Fruit fly (Drosophila melanogaster) whole organism, embryonic: ENCODE data around the gene sle.
A peak's percentile ranks its signal among the peaks of the same experiment; 100 is the strongest.

ENCODE experiments used
- CG10274 ChIP-seq: fragments of 200-800 bp; sonication (Bioruptor generic); optimal IDR thresholded peaks from 3 replicates; lab custom pipeline; 2017; ENCODE audit warnings: missing biosample characterization, mild to moderate bottlenecking, missing genetic modification characterization
- CG11695 ChIP-seq: fragments of 200-800 bp; sonication (Bioruptor generic); IDR thresholded peaks from 3 replicates; pipeline ENCODE4 v1.3.6; 2022; ENCODE audit warnings: missing biosample characterization, missing genetic modification characterization
- CG12155 ChIP-seq: fragments of 200-800 bp; sonication (Bioruptor generic); optimal IDR thresholded peaks from 3 replicates; lab custom pipeline; 2016; ENCODE audit warnings: missing biosample characterization, missing genetic modification characterization
- CG12391 ChIP-seq: fragments of 200-800 bp; sonication (Bioruptor generic); optimal IDR thresholded peaks from 3 replicates; lab custom pipeline; 2018; ENCODE audit warnings: missing biosample characterization, mild to moderate bottlenecking, missing genetic modification characterization, moderate library complexity
- CG13296 ChIP-seq: fragments of 200-800 bp; sonication (Bioruptor generic); optimal IDR thresholded peaks from 3 replicates; lab custom pipeline; 2018; ENCODE audit warnings: missing biosample characterization, mild to moderate bottlenecking, missing genetic modification characterization
- CG13624 ChIP-seq: fragments of 200-800 bp; sonication (Bioruptor generic); optimal IDR thresholded peaks from 2 replicates; lab custom pipeline; 2016; ENCODE audit warnings: missing biosample characterization, missing genetic modification characterization
- CG18011 ChIP-seq: fragments of 200-800 bp; sonication (Bioruptor generic); optimal IDR thresholded peaks from 2 replicates; lab custom pipeline; 2017; ENCODE audit warnings: missing biosample characterization, missing genetic modification characterization, mild to moderate bottlenecking, moderate library complexity, missing genotype
- CG2116 ChIP-seq: fragments of 200-800 bp; sonication (Bioruptor generic); optimal IDR thresholded peaks from 3 replicates; lab custom pipeline; 2018; ENCODE audit warnings: missing biosample characterization, mild to moderate bottlenecking, missing genetic modification characterization
- CG31365 ChIP-seq: fragments of 200-800 bp; sonication (Bioruptor generic); optimal IDR thresholded peaks from 2 replicates; lab custom pipeline; 2018; ENCODE audit warnings: missing biosample characterization, mild to moderate bottlenecking, missing genetic modification characterization
- CG31388 ChIP-seq: fragments of 200-800 bp; sonication (Bioruptor generic); optimal IDR thresholded peaks from 2 replicates; lab custom pipeline; 2016; ENCODE audit warnings: missing biosample characterization, missing genetic modification characterization
- CG3726 ChIP-seq: fragments of 200-800 bp; sonication (Bioruptor generic); IDR thresholded peaks from 3 replicates; pipeline ENCODE4, ENCODE4 v1.3.6; 2022; ENCODE audit warnings: missing biosample characterization, missing genetic modification characterization
- CG3995 ChIP-seq: fragments of 200-800 bp; sonication (Bioruptor generic); optimal IDR thresholded peaks from 3 replicates; lab custom pipeline; 2016; ENCODE audit warnings: missing biosample characterization, missing genetic modification characterization
- CG4730 ChIP-seq: fragments of 200-800 bp; sonication (Bioruptor generic); IDR thresholded peaks from 2 replicates; pipeline ENCODE4 v1.3.6; 2022; ENCODE audit warnings: missing biosample characterization, missing genetic modification characterization
- CG6272 ChIP-seq: fragments of 200-800 bp; sonication (Bioruptor generic); IDR thresholded peaks from 2 replicates; pipeline ENCODE4 v1.3.6; 2022; ENCODE audit warnings: missing biosample characterization, missing genetic modification characterization
- CG6854 ChIP-seq: fragments of 200-800 bp; sonication (Bioruptor generic); optimal IDR thresholded peaks from 3 replicates; lab custom pipeline; 2017; ENCODE audit warnings: missing biosample characterization, mild to moderate bottlenecking, missing genetic modification characterization
- CG7271 ChIP-seq: fragments of 200-800 bp; sonication (Bioruptor generic); optimal IDR thresholded peaks from 2 replicates; lab custom pipeline; 2018; ENCODE audit warnings: missing biosample characterization, mild to moderate bottlenecking, missing genetic modification characterization, moderate library complexity
- CG7357 ChIP-seq: fragments of 200-800 bp; sonication (Bioruptor generic); IDR thresholded peaks from 3 replicates; pipeline ENCODE4 v1.3.6; 2022; ENCODE audit warnings: missing biosample characterization, missing genetic modification characterization
- CG8089 ChIP-seq: fragments of 200-800 bp; sonication (Bioruptor generic); optimal IDR thresholded peaks from 3 replicates; lab custom pipeline; 2016; ENCODE audit warnings: missing biosample characterization, missing genetic modification characterization
- CG9727 ChIP-seq: fragments of 200-800 bp; sonication (Bioruptor generic); optimal IDR thresholded peaks from 3 replicates; lab custom pipeline; 2017; ENCODE audit warnings: missing biosample characterization, mild to moderate bottlenecking, missing genetic modification characterization
- Camta ChIP-seq: fragments of 200-800 bp; sonication (Bioruptor generic); optimal IDR thresholded peaks from 2 replicates; lab custom pipeline; 2016; ENCODE audit warnings: missing biosample characterization, missing genetic modification characterization
- HLH3B ChIP-seq: fragments of 200-800 bp; sonication (Bioruptor generic); IDR thresholded peaks from 2 replicates; pipeline ENCODE4 v1.3.6; 2022; ENCODE audit warnings: missing biosample characterization, missing genetic modification characterization
- Hey ChIP-seq: fragments of 200-800 bp; sonication (Bioruptor generic); optimal IDR thresholded peaks from 3 replicates; lab custom pipeline; 2018; ENCODE audit warnings: missing biosample characterization, mild to moderate bottlenecking, missing genetic modification characterization
- Hr39 ChIP-seq: fragments of >200 bp; optimal IDR thresholded peaks from 2 replicates; lab custom pipeline; 2017
- Oaz ChIP-seq: fragments of 200-800 bp; sonication (Bioruptor generic); IDR thresholded peaks from 2 replicates; pipeline ENCODE4 v1.3.6; 2022; ENCODE audit warnings: missing biosample characterization, missing genetic modification characterization
- Rfx ChIP-seq: fragments of 200-800 bp; sonication (Bioruptor generic); IDR thresholded peaks from 2 replicates; pipeline ENCODE4 v1.3.6; 2022; ENCODE audit warnings: missing biosample characterization, missing genetic modification characterization
- ap ChIP-seq: fragments of 200-800 bp; sonication (Bioruptor generic); IDR thresholded peaks from 2 replicates; pipeline ENCODE4 v1.3.6; 2022; ENCODE audit warnings: missing biosample characterization, missing genetic modification characterization
- az2 ChIP-seq: fragments of 200-800 bp; sonication (Bioruptor generic); optimal IDR thresholded peaks from 3 replicates; lab custom pipeline; 2016; ENCODE audit warnings: missing biosample characterization, missing genetic modification characterization
- btn ChIP-seq: fragments of 200-800 bp; sonication (Bioruptor generic); optimal IDR thresholded peaks from 2 replicates; lab custom pipeline; 2016; ENCODE audit warnings: missing biosample characterization, missing genetic modification characterization
- cad ChIP-seq: fragments of >200 bp; optimal IDR thresholded peaks from 2 replicates; lab custom pipeline; 2017; ENCODE audit warnings: missing biosample characterization, missing genetic modification characterization
- fd102C ChIP-seq: fragments of 200-800 bp; sonication (Bioruptor generic); optimal IDR thresholded peaks from 2 replicates; lab custom pipeline; 2018; ENCODE audit warnings: missing biosample characterization, mild to moderate bottlenecking, missing genetic modification characterization, moderate library complexity
- gcm2 ChIP-seq: fragments of 200-800 bp; sonication (Bioruptor generic); optimal IDR thresholded peaks from 2 replicates; lab custom pipeline; 2016; ENCODE audit warnings: missing biosample characterization, missing genetic modification characterization
- jumu ChIP-seq: fragments of 200-800 bp; sonication (Bioruptor generic); optimal IDR thresholded peaks from 3 replicates; lab custom pipeline; 2016; ENCODE audit warnings: missing biosample characterization, missing genetic modification characterization
- lola ChIP-seq, 3 experiments: fragments of >200 bp in 2 of 3; fragments of 200-800 bp in 1 of 3; sonication (Bioruptor generic) in 1 of 3; optimal IDR thresholded peaks; 2 replicates each; lab custom pipeline; 2017 to 2019; ENCODE audit warnings: missing biosample characterization in 3 of 3, missing genetic modification characterization in 3 of 3, mild to moderate bottlenecking in 1 of 3, moderate library complexity in 1 of 3
- mam ChIP-seq: fragments of 200-800 bp; sonication (Bioruptor generic); optimal IDR thresholded peaks from 3 replicates; lab custom pipeline; 2016; ENCODE audit warnings: missing biosample characterization, missing genetic modification characterization
- mld ChIP-seq: fragments of 200-800 bp; sonication (Bioruptor generic); IDR thresholded peaks from 3 replicates; pipeline ENCODE4 v1.3.6; 2022; ENCODE audit warnings: missing biosample characterization, missing genetic modification characterization; ENCODE audit not compliant: partially characterized antibody
- nau ChIP-seq: fragments of 200-800 bp; sonication (Bioruptor generic); optimal IDR thresholded peaks from 3 replicates; lab custom pipeline; 2017; ENCODE audit warnings: missing biosample characterization, mild to moderate bottlenecking, missing genetic modification characterization, missing genetic modification reagents
- nerfin-1 ChIP-seq: fragments of 200-800 bp; sonication (Bioruptor generic); optimal IDR thresholded peaks from 3 replicates; lab custom pipeline; 2019; ENCODE audit warnings: missing biosample characterization, mild to moderate bottlenecking, missing genetic modification characterization, moderate library complexity
- nmo ChIP-seq: fragments of 200-800 bp; sonication (Bioruptor generic); optimal IDR thresholded peaks from 2 replicates; lab custom pipeline; 2018; ENCODE audit warnings: missing biosample characterization, mild to moderate bottlenecking, missing genetic modification characterization, moderate library complexity
- nom ChIP-seq: fragments of 200-800 bp; sonication (Bioruptor generic); optimal IDR thresholded peaks from 2 replicates; lab custom pipeline; 2017; ENCODE audit warnings: missing biosample characterization, missing genetic modification characterization, mild to moderate bottlenecking, moderate library complexity, missing genetic modification reagents
- otp ChIP-seq: fragments of 200-800 bp; sonication (Bioruptor generic); IDR thresholded peaks from 3 replicates; pipeline ENCODE4, ENCODE4 v1.3.6; 2022; ENCODE audit warnings: missing biosample characterization, missing genetic modification characterization
- pfk ChIP-seq: fragments of 200-800 bp; sonication (Bioruptor generic); optimal IDR thresholded peaks from 2 replicates; lab custom pipeline; 2018; ENCODE audit warnings: missing biosample characterization, mild to moderate bottlenecking, missing genetic modification characterization, moderate library complexity
- prd ChIP-seq, 3 experiments: fragments of >200 bp in 2 of 3; fragments of 200-800 bp in 1 of 3; sonication (Bioruptor generic) in 1 of 3; optimal IDR thresholded peaks in 2 of 3; IDR thresholded peaks in 1 of 3; 2 replicates in 2 of 3; 3 replicates in 1 of 3; pipeline versions ENCODE4 v1.3.6 to Lab custom; 2017 to 2022; ENCODE audit warnings: missing biosample characterization in 1 of 3, missing genetic modification characterization in 1 of 3
- pros ChIP-seq: fragments of 200-800 bp; sonication (Bioruptor generic); optimal IDR thresholded peaks from 3 replicates; lab custom pipeline; 2019; ENCODE audit warnings: missing biosample characterization, mild to moderate bottlenecking, missing genetic modification characterization, moderate library complexity
- psq ChIP-seq: fragments of 200-800 bp; sonication (Bioruptor generic); optimal IDR thresholded peaks from 2 replicates; lab custom pipeline; 2017; ENCODE audit warnings: missing biosample characterization, missing genetic modification characterization
- repo ChIP-seq: fragments of 200-800 bp; sonication (Bioruptor generic); optimal IDR thresholded peaks from 2 replicates; lab custom pipeline; 2016; ENCODE audit warnings: missing biosample characterization, missing genetic modification characterization
- sr ChIP-seq: fragments of 200-800 bp; sonication (Bioruptor generic); IDR thresholded peaks from 3 replicates; pipeline ENCODE4 v1.3.6; 2022; ENCODE audit warnings: missing biosample characterization, missing genetic modification characterization
- tin ChIP-seq: fragments of 200-800 bp; sonication (Bioruptor generic); optimal IDR thresholded peaks from 3 replicates; lab custom pipeline; 2016; ENCODE audit warnings: missing biosample characterization, missing genetic modification characterization
- vvl ChIP-seq: fragments of 200-800 bp; sonication (Bioruptor generic); IDR thresholded peaks from 2 replicates; pipeline ENCODE4 v1.3.6; 2022; ENCODE audit warnings: missing biosample characterization, missing genetic modification characterization
- wor ChIP-seq: fragments of 200-800 bp; sonication (Bioruptor generic); IDR thresholded peaks from 2 replicates; pipeline ENCODE4 v1.3.6; 2022; ENCODE audit warnings: missing biosample characterization, missing genetic modification characterization
- zen2 ChIP-seq: fragments of 200-800 bp; sonication (Bioruptor generic); IDR thresholded peaks from 3 replicates; pipeline ENCODE4 v1.3.6; 2022; ENCODE audit warnings: missing biosample characterization, missing genetic modification characterization; ENCODE audit not compliant: partially characterized antibody
- zf30C ChIP-seq: fragments of 200-800 bp; sonication (Bioruptor generic); optimal IDR thresholded peaks from 3 replicates; lab custom pipeline; 2018; ENCODE audit warnings: missing biosample characterization, mild to moderate bottlenecking, missing genetic modification characterization

Gene sle

dm6 chr3R:10370495-10370894, 37.6 kb downstream of the sle start (continued):
- TF ChIP-seq mam (GFP tag; lab: Kevin White, UChicago) (no peak), CG9727 (GFP tag; lab: Kevin White, UChicago) (peak; percentile 33), CG13624 (GFP tag; lab: Kevin White, UChicago) (no peak), pros (peak; percentile 29), CG3995 (GFP tag; lab: Kevin White, UChicago) (no peak), CG6272 (no peak), ap (no peak), cad (GFP tag; lab: Kevin White, UChicago) (no peak), Camta (GFP tag; lab: Kevin White, UChicago) (no peak), Oaz (GFP tag; lab: Robert Waterston, UW) (no peak), gcm2 (GFP tag; lab: Kevin White, UChicago) (no peak), CG3726 (GFP tag; lab: Robert Waterston, UW) (no peak), nmo (peak; percentile 43), pfk (no peak), CG6854 (GFP tag; lab: Kevin White, UChicago) (no peak), zen2 (no peak), btn (GFP tag; lab: Kevin White, UChicago) (no peak), CG31388 (GFP tag; lab: Kevin White, UChicago) (no peak), CG2116 (GFP tag; lab: Kevin White, UChicago) (no peak), lola (GFP tag; optimal IDR thresholded peaks at IDR 0.05; lab: Kevin White, UChicago) (peak in 1 of 3 experiments; percentile 68), CG10274 (GFP tag; lab: Kevin White, UChicago) (no peak), CG18011 (GFP tag; lab: Kevin White, UChicago) (no peak), CG13296 (GFP tag; lab: Kevin White, UChicago) (no peak), mld (no peak), Hey (no peak), fd102C (GFP tag; lab: Kevin White, UChicago) (no peak), az2 (GFP tag; lab: Kevin White, UChicago) (peak; percentile 28), CG12155 (GFP tag; lab: Kevin White, UChicago) (no peak), CG8089 (GFP tag; lab: Kevin White, UChicago) (no peak), CG12391 (tag; lab: Kevin White, UChicago) (peak; percentile 35), wor (no peak), zf30C (GFP tag; lab: Kevin White, UChicago) (peak; percentile 13), HLH3B (GFP tag; lab: Robert Waterston, UW) (no peak), vvl (0 out of 2 replicates have a peak, but pooled peaks have one; percentile 26), jumu (GFP tag; lab: Kevin White, UChicago) (no peak), otp (GFP tag; lab: Robert Waterston, UW) (0 out of 3 replicates have a peak, but pooled peaks have one; percentile 15), CG7271 (tag; lab: Kevin White, UChicago) (peak; percentile 14), tin (peak; percentile 42), prd (optimal IDR thresholded peaks at IDR 0.05; lab: Kevin White, UChicago) (no peak), prd (GFP tag; IDR thresholded peaks at IDR 0.05; lab: Robert Waterston, UW) (peak; percentile 80; the same call in 2 of the 3 replicates), sr (GFP tag; lab: Robert Waterston, UW) (no peak), nau (no peak), nom (GFP tag; lab: Kevin White, UChicago) (no peak), nerfin-1 (tag; lab: Kevin White, UChicago) (peak; percentile 61), repo (GFP tag; lab: Kevin White, UChicago) (no peak), CG11695 (GFP tag; lab: Robert Waterston, UW) (no peak), CG4730 (GFP tag; lab: Robert Waterston, UW) (no peak), psq (GFP tag; lab: Kevin White, UChicago) (no peak), CG7357 (no peak), Rfx (GFP tag; lab: Robert Waterston, UW) (no peak), Hr39 (lab: Kevin White, UChicago) (no peak), CG31365 (tag; lab: Kevin White, UChicago) (no peak)
